Fruit fly (Drosophila melanogaster): Measurements from ENCODE around the gene CG16711.

Gene CG16711

DNA sequence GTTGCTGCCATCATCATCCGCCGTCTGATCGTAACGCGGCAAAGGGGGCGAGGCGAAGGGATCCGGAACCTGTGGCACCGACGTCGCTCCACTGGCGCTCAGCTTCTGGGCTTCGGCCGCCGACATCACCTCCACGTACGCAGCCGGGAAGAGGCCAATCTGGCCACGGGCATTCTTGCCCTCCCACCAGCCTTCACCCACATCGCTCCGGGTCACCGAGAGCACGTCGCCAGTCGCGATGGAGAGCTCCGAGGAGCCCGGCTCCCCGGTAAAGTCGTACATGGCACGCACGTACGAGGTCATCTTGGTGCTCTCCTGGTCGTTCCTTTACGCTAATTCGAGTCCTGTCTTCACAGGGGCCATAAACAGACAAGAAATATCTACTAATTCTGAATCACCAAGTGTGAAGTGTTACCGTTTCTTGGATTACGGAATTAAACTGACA, 9.3 kb downstream of the CG16711 start, which contains the start of gene SH3PX1 (continued):
- no peak for TF ChIP-seq ewg (GFP tag; optimal IDR thresholded peaks at IDR 0.05)
- TF ChIP-seq Nf-YA (GFP tag; IDR thresholded peaks at IDR 0.05), result no peak
- no peak for TF ChIP-seq CG12219 (GFP tag; optimal IDR thresholded peaks at IDR 0.05)
- peak; percentile 41 for TF ChIP-seq MBD-R2 (GFP tag; IDR thresholded peaks at IDR 0.05)
- no peak for TF ChIP-seq ttk (GFP tag; IDR thresholded peaks at IDR 0.05)
- TF ChIP-seq gsb (GFP tag; IDR thresholded peaks at IDR 0.05), result no peak
- TF ChIP-seq Gug (GFP tag; IDR thresholded peaks at IDR 0.05), result no peak
- TF ChIP-seq CG11398 (GFP tag; optimal IDR thresholded peaks at IDR 0.05), result no peak
- peak; percentile 11 for TF ChIP-seq her (GFP tag; optimal IDR thresholded peaks at IDR 0.05)
- TF ChIP-seq Nf-YC (tag; optimal IDR thresholded peaks at IDR 0.05), result no peak
- TF ChIP-seq pnt (GFP tag; optimal IDR thresholded peaks at IDR 0.05), result no peak
- TF ChIP-seq row (GFP tag; IDR thresholded peaks at IDR 0.05), result no peak
- TF ChIP-seq Fer2 (tag; optimal IDR thresholded peaks at IDR 0.05), result no peak
- TF ChIP-seq CG8924 (tag; optimal IDR thresholded peaks at IDR 0.05), result no peak
- peak; percentile 86 for TF ChIP-seq Med (GFP tag)
- TF ChIP-seq CG2116 (GFP tag; optimal IDR thresholded peaks at IDR 0.05), result no peak
- TF ChIP-seq amos (GFP tag; IDR thresholded peaks at IDR 0.05; ENCODE audit: partially characterized antibody), result peak; percentile 13; the same call in 1 of the 2 replicates
- TF ChIP-seq CG1832 (GFP tag; optimal IDR thresholded peaks at IDR 0.05), result no peak
- peak; percentile 51; the same call in 1 of the 2 replicates for TF ChIP-seq Bgb (GFP tag; IDR thresholded peaks at IDR 0.05; ENCODE audit: partially characterized antibody)
- TF ChIP-seq exex (tag; optimal IDR thresholded peaks at IDR 0.05), result no peak
- peak; percentile 39; the same call in 1 of the 2 replicates for TF ChIP-seq Dref (GFP tag; IDR thresholded peaks at IDR 0.05)
- no peak for TF ChIP-seq CG16813 (GFP tag; IDR thresholded peaks at IDR 0.05; ENCODE audit: partially characterized antibody)
- no peak for TF ChIP-seq CG4328 (GFP tag; optimal IDR thresholded peaks at IDR 0.05)
- TF ChIP-seq pzg (GFP tag; optimal IDR thresholded peaks at IDR 0.05), result peak; percentile 32
- no peak for TF ChIP-seq CG13296 (GFP tag; optimal IDR thresholded peaks at IDR 0.05)

DNA sequence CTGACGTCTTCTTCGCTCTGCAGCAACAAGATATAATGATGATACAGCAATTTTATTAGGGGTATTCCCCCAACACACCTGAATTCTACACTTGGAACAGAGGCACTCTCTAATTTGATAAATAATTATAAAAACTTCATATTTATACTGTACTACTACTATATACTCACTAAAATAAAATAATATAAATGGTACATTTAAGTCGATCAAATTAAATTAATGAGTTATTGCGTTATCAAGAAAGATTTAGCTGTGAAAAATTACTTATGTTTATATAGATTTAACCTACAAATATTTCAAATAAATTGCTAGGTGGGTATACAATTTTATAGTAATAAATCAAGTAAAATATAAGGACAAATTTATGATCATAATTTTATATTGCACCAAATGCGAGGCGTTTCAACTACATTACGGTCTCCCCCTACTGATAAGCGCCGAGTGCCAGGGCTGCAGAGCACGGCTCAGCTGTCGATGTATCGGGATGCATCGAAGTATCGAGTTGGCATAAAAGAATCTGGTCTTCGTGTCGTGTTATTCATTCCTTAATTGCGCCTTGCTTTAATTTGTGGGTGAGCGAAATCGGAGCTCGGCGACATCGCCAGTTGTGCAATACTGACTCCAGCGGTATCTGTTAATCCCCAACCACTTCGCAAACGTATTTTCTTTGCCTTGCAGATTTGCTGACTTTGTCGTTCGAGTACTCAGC, 9.9 kb downstream of the CG16711 start, which contains the start of gene vsg:
vsg (plus strand) TSS at position 497 of the 709 bp plus-strand sequence.
- TF ChIP-seq CG12391 (tag; optimal IDR thresholded peaks at IDR 0.05) (peak; percentile 91), CG2202 (tag; optimal IDR thresholded peaks at IDR 0.05) (peak; percentile 36), crc (GFP tag; optimal IDR thresholded peaks at IDR 0.05) (no peak), CG1832 (GFP tag; optimal IDR thresholded peaks at IDR 0.05) (no peak), Fer2 (tag; optimal IDR thresholded peaks at IDR 0.05) (peak; percentile 72), zen2 (GFP tag; IDR thresholded peaks at IDR 0.05; ENCODE audit: partially characterized antibody) (peak; percentile 81), tin (GFP tag; optimal IDR thresholded peaks at IDR 0.05) (peak; percentile 77), Fer3 (tag; optimal IDR thresholded peaks at IDR 0.05) (peak; percentile 66), CG32532 (GFP tag; IDR thresholded peaks at IDR 0.05) (peak; percentile 79), btn (GFP tag; optimal IDR thresholded peaks at IDR 0.05) (no peak), ttk (GFP tag; IDR thresholded peaks at IDR 0.05) (peak; percentile 66), CG17568 (GFP tag; optimal IDR thresholded peaks at IDR 0.05) (no peak), ap (GFP tag; IDR thresholded peaks at IDR 0.05) (peak; percentile 54; the same call in 1 of the 2 replicates), sqz (GFP tag; optimal IDR thresholded peaks at IDR 0.05) (no peak), CG17328 (GFP tag; IDR thresholded peaks at IDR 0.05) (peak; percentile 55), rib (GFP tag; IDR thresholded peaks at IDR 0.05) (no peak), tup (GFP tag; optimal IDR thresholded peaks at IDR 0.05) (no peak), Dref (GFP tag; IDR thresholded peaks at IDR 0.05) (peak; percentile 79), CG17361 (GFP tag; IDR thresholded peaks at IDR 0.05) (peak; percentile 97), Dip2 (GFP tag; IDR thresholded peaks at IDR 0.05) (no peak), CG1792 (GFP tag; optimal IDR thresholded peaks at IDR 0.05) (peak; percentile 34), fd3F (GFP tag; optimal IDR thresholded peaks at IDR 0.05) (peak; percentile 74), sr (GFP tag; IDR thresholded peaks at IDR 0.05) (no peak), tll (GFP tag; optimal IDR thresholded peaks at IDR 0.05) (no peak), CG8478 (optimal IDR thresholded peaks at IDR 0.05) (no peak), twi (tag; optimal IDR thresholded peaks at IDR 0.05) (peak; percentile 78), CG14965 (GFP tag; optimal IDR thresholded peaks at IDR 0.05; ENCODE audit: borderline replicate concordance) (no peak), mirr (GFP tag; optimal IDR thresholded peaks at IDR 0.05) (no peak)

Data from whole organism, embryonic.